Worm (Caenorhabditis elegans): Measurements from ENCODE around the gene F58H1.7.

F58H1.7 gene

DNA sequence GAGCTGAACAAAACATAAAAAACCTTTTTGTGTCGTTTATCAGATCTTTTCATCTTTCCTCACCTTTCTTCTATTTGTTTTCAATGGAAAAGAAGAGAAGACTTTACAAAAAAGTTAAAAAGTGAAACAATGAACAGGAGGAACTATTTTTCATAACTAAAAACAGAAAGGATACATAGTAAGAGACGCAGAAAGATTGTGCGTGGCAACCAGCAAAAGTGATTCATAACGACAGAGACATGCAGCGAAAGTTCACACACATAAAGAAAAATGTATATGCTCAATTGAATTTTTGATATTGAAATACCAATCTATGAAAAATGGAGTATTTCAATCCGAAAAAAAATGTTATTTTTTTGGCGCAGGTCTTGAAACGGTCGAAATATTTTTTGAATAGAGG, 25.2 kb upstream of the F58H1.7 start:
- TF ChIP-seq madf-8 (GFP tag; conservative IDR thresholded peaks at IDR 0.05), result no peak
- TF ChIP-seq hmg-1.2 (GFP tag; IDR thresholded peaks at IDR 0.05), result no peak
- TF ChIP-seq lsy-27 (tag; optimal IDR thresholded peaks at IDR 0.05; ENCODE audit: borderline replicate concordance, insufficient read depth), result no peak
- no peak for TF ChIP-seq sea-2 (GFP tag; IDR thresholded peaks at IDR 0.05)
- no peak for TF ChIP-seq lin-35 (GFP tag; optimal IDR thresholded peaks at IDR 0.05)
- no peak for TF ChIP-seq F49E8.2 (tag; optimal IDR thresholded peaks at IDR 0.05; ENCODE audit: insufficient read depth)
- no peak for TF ChIP-seq snpc-4 (GFP tag; optimal IDR thresholded peaks at IDR 0.05)
- TF ChIP-seq snpc-4 (tag; optimal IDR thresholded peaks at IDR 0.05), result no peak
- TF ChIP-seq unc-130 (GFP tag; optimal IDR thresholded peaks at IDR 0.05), result no peak
- TF ChIP-seq madf-3 (GFP tag; IDR thresholded peaks at IDR 0.05), result no peak
- no peak for TF ChIP-seq nfyb-1 (GFP tag; IDR thresholded peaks at IDR 0.05)
- TF ChIP-seq somi-1 (GFP tag; optimal IDR thresholded peaks at IDR 0.05), result no peak
- no peak for TF ChIP-seq F57A8.1 (GFP tag; optimal IDR thresholded peaks at IDR 0.05)
- TF ChIP-seq Y67H2A.10 (GFP tag; conservative IDR thresholded peaks at IDR 0.05), result no peak
- TF ChIP-seq rec-8 (tag; optimal IDR thresholded peaks at IDR 0.05), result no peak
- no peak for TF ChIP-seq nfya-2 (GFP tag; IDR thresholded peaks at IDR 0.05)
- no peak for TF ChIP-seq nfya-1 (tag; optimal IDR thresholded peaks at IDR 0.05; ENCODE audit: borderline replicate concordance, insufficient read depth)
- no peak for TF ChIP-seq efl-1 (GFP tag; optimal IDR thresholded peaks at IDR 0.05)

DNA sequence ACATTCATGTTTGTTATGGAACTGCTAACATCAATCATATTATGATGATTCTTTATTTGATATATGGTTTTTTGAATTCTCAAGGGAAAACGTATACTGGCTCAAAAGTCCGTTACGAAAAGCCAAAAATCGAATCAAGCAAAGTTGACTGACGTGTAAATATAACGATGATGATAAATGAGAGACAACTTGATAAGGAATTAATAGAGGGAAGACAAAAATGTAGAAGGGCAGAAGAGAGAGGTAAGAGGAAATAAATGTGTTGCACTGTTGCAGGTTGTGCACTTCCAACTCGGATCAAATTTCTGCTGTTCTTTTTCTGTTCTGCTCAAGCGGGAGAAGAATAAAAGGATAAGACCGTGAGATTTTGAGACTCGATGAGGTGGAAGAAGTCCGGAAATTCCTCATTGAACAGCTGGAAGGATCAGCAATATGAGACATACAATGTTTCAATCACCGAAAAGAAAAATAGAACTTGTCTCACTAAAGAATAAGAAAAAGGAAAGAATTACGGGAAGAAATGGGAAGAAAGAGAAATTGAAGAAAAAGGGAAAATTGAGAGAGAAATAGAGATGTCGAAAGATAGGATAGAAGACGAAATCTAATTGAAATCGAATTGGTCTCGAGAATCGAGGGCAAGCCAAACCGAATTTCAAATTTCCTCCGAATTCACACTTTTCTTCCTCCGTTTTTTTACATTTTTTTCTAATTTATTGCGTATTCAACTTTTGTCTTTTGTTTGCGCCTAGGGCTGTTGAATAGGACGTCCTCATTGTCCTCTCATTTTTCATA, 21.7 kb upstream of the F58H1.7 start:
- TF ChIP-seq lin-40 (tag; optimal IDR thresholded peaks at IDR 0.05), result no peak
- TF ChIP-seq gei-17 (GFP tag; optimal IDR thresholded peaks at IDR 0.05), result no peak
- peak; percentile 66 for TF ChIP-seq nhr-80 (tag; optimal IDR thresholded peaks at IDR 0.05)
- no peak for TF ChIP-seq ztf-3 (GFP tag; optimal IDR thresholded peaks at IDR 0.05)
- no peak for TF ChIP-seq aptf-2 (GFP tag; conservative IDR thresholded peaks at IDR 0.05)
- no peak for TF ChIP-seq ceh-91 (GFP tag; IDR thresholded peaks at IDR 0.05)
- no peak for TF ChIP-seq ets-4 (GFP tag; optimal IDR thresholded peaks at IDR 0.05)
- no peak for TF ChIP-seq Y53G8AR.9 (GFP tag; conservative IDR thresholded peaks at IDR 0.05)
- peak in 1 of 2 experiments; percentile 56 for TF ChIP-seq let-607 (tag; optimal IDR thresholded peaks at IDR 0.05)
- no peak for TF ChIP-seq lir-1 (GFP tag; conservative IDR thresholded peaks at IDR 0.05)

DNA sequence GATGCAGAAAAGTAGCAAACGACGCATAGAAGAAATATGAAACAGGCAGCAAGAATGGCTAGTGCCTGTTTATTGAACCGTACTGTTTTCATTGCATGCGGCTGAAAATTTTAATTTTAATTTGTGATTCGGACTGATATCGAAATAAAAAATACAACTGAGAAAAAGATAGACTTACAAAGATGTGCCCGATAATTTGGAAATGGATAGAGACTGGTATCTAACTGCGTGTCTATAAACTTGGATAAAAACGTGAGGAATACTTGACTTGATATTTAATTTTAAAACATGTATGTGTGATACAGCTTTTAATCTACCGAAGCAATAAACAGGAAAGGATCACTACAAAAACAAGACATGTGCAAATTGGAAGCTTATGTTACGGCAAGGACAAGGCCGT, 20.8 kb upstream of the F58H1.7 start, which contains the start of gene mans-2:
TSS of gene mans-2 (minus strand) at position 101 of the 400 bp plus-strand sequence.
- TF ChIP-seq hsf-1 (GFP tag; IDR thresholded peaks at IDR 0.05) (no peak), let-607 (tag; optimal IDR thresholded peaks at IDR 0.05) (no peak), zfh-2 (GFP tag; conservative IDR thresholded peaks at IDR 0.05) (no peak), egrh-3 (GFP tag; IDR thresholded peaks at IDR 0.05) (no peak), hlh-26 (GFP tag; conservative IDR thresholded peaks at IDR 0.05) (no peak), nhr-80 (tag; optimal IDR thresholded peaks at IDR 0.05) (no peak), tlf-1 (GFP tag; optimal IDR thresholded peaks at IDR 0.05) (no peak), sptf-2 (GFP tag; optimal IDR thresholded peaks at IDR 0.05) (no peak), die-1 (tag; optimal IDR thresholded peaks at IDR 0.05) (no peak), D2030.7 (GFP tag; IDR thresholded peaks at IDR 0.05) (no peak), hlh-12 (tag; optimal IDR thresholded peaks at IDR 0.05) (no peak), efl-1 (GFP tag; optimal IDR thresholded peaks at IDR 0.05) (no peak)
